Worm (Caenorhabditis elegans) whole organism, mixed stage, embryonic: Measurements from ENCODE around the gene T21D12.7.

ENCODE experiments used
- blmp-1 ChIP-seq: fragments of 150-350 bp; optimal IDR thresholded peaks from 2 replicates; lab custom pipeline; 2014; ENCODE audit warnings: missing biosample characterization, missing genetic modification characterization
- ceh-43 ChIP-seq: fragments of 200-800 bp; sonication (Bioruptor generic); optimal IDR thresholded peaks from 2 replicates; lab custom pipeline; 2018; ENCODE audit warnings: mild to moderate bottlenecking, missing genetic modification characterization, moderate library complexity, missing compliant biosample characterization
- ces-1 ChIP-seq: fragments of 150-350 bp; optimal IDR thresholded peaks from 2 replicates; lab custom pipeline; 2014; ENCODE audit warnings: missing biosample characterization, missing genetic modification reagents, missing genetic modification characterization
- elt-3 ChIP-seq: fragments of 150-350 bp; optimal IDR thresholded peaks from 2 replicates; lab custom pipeline; 2014; ENCODE audit warnings: missing biosample characterization, missing genetic modification characterization
- lsy-2 ChIP-seq: fragments of 150-350 bp; optimal IDR thresholded peaks from 2 replicates; lab custom pipeline; 2014; ENCODE audit warnings: missing biosample characterization, missing genetic modification characterization
- nhr-12 ChIP-seq: fragments of 150-350 bp; optimal IDR thresholded peaks from 2 replicates; lab custom pipeline; 2014; ENCODE audit warnings: missing biosample characterization, missing genetic modification characterization
- pha-4 ChIP-seq: fragments of 150-350 bp; optimal IDR thresholded peaks from 2 replicates; lab custom pipeline; 2018; ENCODE audit warnings: missing biosample characterization, missing genetic modification reagents, missing genetic modification characterization
- snpc-4 ChIP-seq: fragments of 150-350 bp; optimal IDR thresholded peaks from 2 replicates; lab custom pipeline; 2014; ENCODE audit warnings: missing biosample characterization, missing genetic modification characterization
- tbx-8 ChIP-seq: fragments of 200-800 bp; sonication (Bioruptor generic); optimal IDR thresholded peaks from 2 replicates; lab custom pipeline; 2018; ENCODE audit warnings: mild to moderate bottlenecking, missing genetic modification characterization, moderate library complexity, missing compliant biosample characterization
- unc-62 ChIP-seq: fragments of 150-350 bp; optimal IDR thresholded peaks from 2 replicates; lab custom pipeline; 2014; ENCODE audit warnings: missing biosample characterization, missing genetic modification reagents, missing genetic modification characterization

ce11 chrIV:293995-294700 is 2.9 kb upstream of the T21D12.7 start:
- TF ChIP-seq lsy-2 (no peak), tbx-8 (no peak), blmp-1 (no peak), nhr-12 (tag; lab: Kevin White, UChicago) (no peak), pha-4 (tag; lab: Kevin White, UChicago) (no peak), unc-62 (GFP tag; lab: Kevin White, UChicago) (no peak), snpc-4 (tag; lab: Kevin White, UChicago) (no peak), ceh-43 (GFP tag; lab: Kevin White, UChicago) (no peak), elt-3 (no peak), ces-1 (no peak)
